Fruit fly (Drosophila melanogaster): Measurements from ENCODE around the gene Set.

Set gene

DNA sequence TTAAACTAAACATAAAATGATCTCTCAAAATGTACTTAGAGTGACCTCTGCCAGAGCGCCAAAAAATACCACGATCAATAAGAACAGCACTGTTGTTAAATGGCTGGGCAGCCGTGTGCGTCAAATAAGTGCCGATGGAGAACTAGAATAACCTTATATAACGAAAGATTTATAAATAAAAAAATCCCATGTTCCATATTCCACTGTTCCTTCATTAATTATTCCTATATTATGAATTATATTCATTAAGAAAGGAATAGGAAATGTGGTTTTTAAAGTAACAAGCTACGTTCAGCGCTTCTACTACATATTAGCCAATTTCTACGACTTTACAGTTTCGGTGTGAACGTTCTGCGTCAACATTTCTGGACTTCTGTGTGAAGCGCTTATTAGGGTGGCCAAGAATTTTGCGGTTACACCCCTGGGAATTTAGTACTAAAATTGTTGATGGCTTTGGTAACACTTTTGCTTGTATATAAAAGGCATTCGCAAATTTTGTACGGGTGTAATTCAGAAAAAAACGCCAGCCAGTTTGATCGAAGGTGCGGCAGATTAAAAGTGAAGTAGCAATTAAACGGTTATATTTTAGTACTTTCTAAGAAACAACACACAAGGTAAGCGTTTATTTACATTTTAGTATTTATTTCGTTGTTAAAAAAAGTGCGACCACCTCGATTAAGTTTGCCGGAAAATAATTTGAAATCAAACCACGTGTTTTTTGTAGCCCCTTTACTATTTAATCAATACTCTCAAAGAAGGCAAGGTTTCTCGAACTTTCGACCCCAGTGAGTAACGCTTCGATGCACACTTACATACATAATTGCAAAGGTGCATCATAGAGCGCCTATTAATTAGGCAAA, 20.9 kb upstream of the Set start, which contains the start of the genes tefu and Hsc70-4 (continued):
- peak; percentile 78 for TF ChIP-seq tin (GFP tag; optimal IDR thresholded peaks at IDR 0.05)
- TF ChIP-seq Sin3A (optimal IDR thresholded peaks at IDR 0.05): peak; percentile 96
- TF ChIP-seq CG8765 (GFP tag; IDR thresholded peaks at IDR 0.05): peak; percentile 78
- 0 out of 2 replicates have a peak, but pooled peaks have one; percentile 28 for TF ChIP-seq Dip2 (GFP tag; IDR thresholded peaks at IDR 0.05)
- peak; percentile 70 for TF ChIP-seq Xrp1 (GFP tag; IDR thresholded peaks at IDR 0.05)
- TF ChIP-seq CG11085 (GFP tag; IDR thresholded peaks at IDR 0.05): peak; percentile 78
- no peak; the same call in 2 of the 3 replicates for TF ChIP-seq sr (GFP tag; IDR thresholded peaks at IDR 0.05)
- peak; percentile 92 for TF ChIP-seq Gug (GFP tag; IDR thresholded peaks at IDR 0.05)
- TF ChIP-seq Camta (GFP tag; optimal IDR thresholded peaks at IDR 0.05): peak; percentile 61
- peak in 1 of 2 experiments; percentile 77 for TF ChIP-seq Hr78 (GFP tag; optimal IDR thresholded peaks at IDR 0.05)
- TF ChIP-seq usp (GFP tag; optimal IDR thresholded peaks at IDR 0.05): no peak
- TF ChIP-seq CG15479 (GFP tag; optimal IDR thresholded peaks at IDR 0.05): no peak
- peak; percentile 90 for TF ChIP-seq slbo (GFP tag; IDR thresholded peaks at IDR 0.05)
- TF ChIP-seq Deaf1 (tag; optimal IDR thresholded peaks at IDR 0.05): no peak
- TF ChIP-seq CG3281 (GFP tag; optimal IDR thresholded peaks at IDR 0.05): peak; percentile 44
- peak; percentile 53 for TF ChIP-seq CG8089 (GFP tag; optimal IDR thresholded peaks at IDR 0.05)
- peak; percentile 61 for TF ChIP-seq MESR4 (GFP tag; optimal IDR thresholded peaks at IDR 0.05)
- TF ChIP-seq CG18262 (tag; optimal IDR thresholded peaks at IDR 0.05): no peak
- TF ChIP-seq CG2120 (GFP tag; optimal IDR thresholded peaks at IDR 0.05): peak; percentile 84
- peak; percentile 29 for TF ChIP-seq CG16863 (GFP tag; optimal IDR thresholded peaks at IDR 0.05)
- TF ChIP-seq CG7963 (GFP tag; IDR thresholded peaks at IDR 0.05; ENCODE audit: partially characterized antibody): 0 out of 3 replicates have a peak, but pooled peaks have one; percentile 6
- TF ChIP-seq vvl (GFP tag; IDR thresholded peaks at IDR 0.05): peak; percentile 80
- TF ChIP-seq Hr51 (GFP tag; optimal IDR thresholded peaks at IDR 0.05): peak in 1 of 2 experiments; percentile 70
- TF ChIP-seq CG31441 (GFP tag; IDR thresholded peaks at IDR 0.05): peak; percentile 12
- peak; percentile 73 for TF ChIP-seq Atf6 (GFP tag; IDR thresholded peaks at IDR 0.05)
- no peak for TF ChIP-seq CG16779 (GFP tag; IDR thresholded peaks at IDR 0.05)
- no peak for TF ChIP-seq CG5180 (GFP tag; optimal IDR thresholded peaks at IDR 0.05)
- no peak for TF ChIP-seq Lim3 (GFP tag; IDR thresholded peaks at IDR 0.05)
- TF ChIP-seq Dll (GFP tag; IDR thresholded peaks at IDR 0.05; ENCODE audit: partially characterized antibody): no peak
- peak; percentile 80 for TF ChIP-seq CG12659 (GFP tag; optimal IDR thresholded peaks at IDR 0.05)
- peak; percentile 69 for TF ChIP-seq pum (GFP tag; optimal IDR thresholded peaks at IDR 0.05)
- TF ChIP-seq CG3065 (GFP tag; optimal IDR thresholded peaks at IDR 0.05): peak; percentile 58
- no peak for TF ChIP-seq vnd (GFP tag; IDR thresholded peaks at IDR 0.05; ENCODE audit: partially characterized antibody)
- TF ChIP-seq BEAF-32 (GFP tag; optimal IDR thresholded peaks at IDR 0.05): peak; percentile 58
- no peak for TF ChIP-seq ac (GFP tag; optimal IDR thresholded peaks at IDR 0.05)
- peak; percentile 72 for TF ChIP-seq zen (tag; optimal IDR thresholded peaks at IDR 0.05)
- no peak for TF ChIP-seq bowl (GFP tag; IDR thresholded peaks at IDR 0.05)
- no peak for TF ChIP-seq Scr (GFP tag; IDR thresholded peaks at IDR 0.05; ENCODE audit: partially characterized antibody)
- TF ChIP-seq stc (GFP tag; IDR thresholded peaks at IDR 0.05): 0 out of 2 replicates have a peak, but pooled peaks have one; percentile 29
- TF ChIP-seq Gsc (GFP tag; IDR thresholded peaks at IDR 0.05): peak; percentile 42; the same call in 1 of the 2 replicates
- peak; percentile 62; the same call in 1 of the 2 replicates for TF ChIP-seq wdn (GFP tag; IDR thresholded peaks at IDR 0.05)
- peak; percentile 77 for TF ChIP-seq Dip3 (GFP tag; optimal IDR thresholded peaks at IDR 0.05)
- peak; percentile 95 for TF ChIP-seq sqz (GFP tag; optimal IDR thresholded peaks at IDR 0.05)
- peak; percentile 46 for TF ChIP-seq CG8924 (tag; optimal IDR thresholded peaks at IDR 0.05)
- peak; percentile 79 to 83 for TF ChIP-seq dpn (GFP tag; optimal IDR thresholded peaks at IDR 0.05)
- peak; percentile 14 for TF ChIP-seq trh (GFP tag; optimal IDR thresholded peaks at IDR 0.05)
- TF ChIP-seq CG10274 (GFP tag; optimal IDR thresholded peaks at IDR 0.05): peak; percentile 23
- TF ChIP-seq CG10147 (GFP tag; optimal IDR thresholded peaks at IDR 0.05): no peak
- no peak for TF ChIP-seq dati (GFP tag; IDR thresholded peaks at IDR 0.05)

All from whole organism, embryonic.